Worm (Caenorhabditis elegans) whole organism, L4/young adult: Measurements from ENCODE around the gene srw-3.

Experiments
- W03F9.2 ChIP-seq: fragments of 150-350 bp; optimal IDR thresholded peaks from 2 replicates; lab custom pipeline; 2014; ENCODE audit warnings: missing biosample characterization, missing genetic modification characterization
- dao-5 ChIP-seq: sonication (generic microtip); optimal IDR thresholded peaks from 2 replicates; lab custom pipeline; 2016; ENCODE audit warnings: missing genotype, missing genetic modification characterization, moderate library complexity, missing compliant biosample characterization
- him-1 ChIP-seq: sonication (generic microtip); optimal IDR thresholded peaks from 2 replicates; lab custom pipeline; 2016; ENCODE audit warnings: missing genotype, missing genetic modification reagents, missing genetic modification characterization, missing compliant biosample characterization

srw-3 gene

ce11 chrV:7713072-7713471, 7.7 kb downstream of the srw-3 start, which contains the start of gene ZK105.13:
Gene ZK105.13, minus strand, starts transcription at chrV:7713172.
- TF ChIP-seq W03F9.2 (tag; lab: Kevin White, UChicago) (no peak), him-1 (no peak), dao-5 (no peak)

ce11 chrV:7713691-7714090, 8.3 kb downstream of the srw-3 start, which contains the start of gene ZK105.1:
Gene ZK105.1, plus strand, starts transcription at chrV:7713991.
- TF ChIP-seq W03F9.2 (tag; lab: Kevin White, UChicago), result no peak
- TF ChIP-seq him-1, result no peak
- no peak for TF ChIP-seq dao-5

DNA sequence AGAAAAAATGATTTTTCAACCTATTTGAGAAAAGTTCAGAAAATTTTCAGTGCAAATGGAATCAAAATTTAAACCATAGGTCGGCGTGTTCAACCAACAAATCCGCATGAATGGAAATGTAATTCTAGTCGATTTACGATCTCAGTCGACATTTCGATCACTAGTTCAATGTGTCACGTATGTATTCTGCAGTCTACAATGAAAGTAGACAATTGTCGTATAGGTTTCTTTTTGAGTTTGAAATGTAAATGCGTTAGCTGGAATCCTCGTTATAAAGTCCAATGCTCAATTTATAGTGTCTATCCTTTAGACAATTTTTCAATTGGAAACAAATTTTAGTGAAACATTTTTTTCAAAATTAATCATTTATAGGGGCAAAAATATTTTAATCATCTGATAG, 10.6 kb downstream of the srw-3 start, which contains the start of gene ZK105.12:
Gene ZK105.12, minus strand, starts transcription at position 101 of the 400 bp plus-strand sequence.
- no peak for TF ChIP-seq W03F9.2 (tag; lab: Kevin White, UChicago)
- no peak for TF ChIP-seq dao-5
- no peak for TF ChIP-seq him-1

- no peak for TF ChIP-seq W03F9.2 (tag; lab: Kevin White, UChicago)
- TF ChIP-seq him-1, result no peak
- no peak for TF ChIP-seq dao-5
Measured at ce11 chrV:7717629-7718028, 12.2 kb downstream of the srw-3 start, which contains the start of gene ZK105.5. Gene ZK105.5, minus strand, starts transcription at chrV:7717729.

- TF ChIP-seq dao-5 (no peak), W03F9.2 (tag; lab: Kevin White, UChicago) (no peak), him-1 (no peak)
Measured at ce11 chrV:7721945-7722344, 16.5 kb downstream of the srw-3 start, which contains the start of gene ZK105.14. Gene ZK105.14, minus strand, starts transcription at chrV:7722045.

DNA sequence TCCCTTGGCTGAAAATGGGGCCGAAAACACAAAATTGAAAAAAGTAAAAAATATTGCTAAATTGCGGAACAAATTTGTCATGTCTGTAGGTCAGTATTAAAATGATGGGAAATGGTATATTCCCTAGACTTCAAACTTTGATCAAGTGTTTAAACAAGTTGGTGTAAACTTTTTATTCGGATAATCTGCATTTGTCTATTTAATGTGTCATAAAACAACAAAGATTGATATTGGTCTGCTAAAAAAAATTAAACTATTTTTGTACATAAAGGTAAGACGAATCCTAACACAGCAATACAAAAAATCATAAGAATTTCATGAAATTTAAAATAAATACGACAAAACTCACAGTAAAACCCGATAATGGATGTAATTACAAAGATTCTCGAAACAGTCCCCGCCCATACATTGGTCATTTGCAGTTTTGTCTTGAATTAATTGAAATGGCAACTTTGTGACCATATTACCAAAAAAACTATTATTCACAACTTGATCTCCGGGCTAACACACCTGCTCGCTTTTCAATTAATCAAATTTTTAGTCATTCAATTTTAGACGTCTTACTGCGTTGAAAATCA, 18.6 kb downstream of the srw-3 start, which contains the start of the genes ZK105.6 and ZK105.8:
Gene ZK105.6, minus strand, starts transcription at position 101 of the 578 bp plus-strand sequence.
Gene ZK105.8, plus strand, starts transcription at position 528 of the 578 bp plus-strand sequence.
- TF ChIP-seq dao-5 (no peak), him-1 (no peak), W03F9.2 (tag; lab: Kevin White, UChicago) (no peak)

DNA sequence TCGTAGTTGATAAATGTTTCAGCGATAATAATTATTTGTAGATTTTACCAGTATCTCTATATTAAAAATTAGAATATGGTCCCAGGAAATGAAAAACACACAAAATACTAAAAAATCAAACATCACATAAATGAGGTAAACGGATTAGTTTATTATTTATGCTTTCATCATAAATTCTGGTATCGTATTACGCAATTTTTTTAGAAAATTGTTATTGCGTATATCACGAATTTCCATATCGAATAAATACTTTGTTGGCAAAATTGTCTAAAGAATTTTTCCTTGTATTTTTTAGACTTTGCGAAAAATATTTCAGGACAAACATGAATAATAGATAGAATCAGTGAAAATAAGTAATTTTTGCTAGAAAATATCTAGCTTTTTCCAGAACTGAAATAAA, 20.8 kb downstream of the srw-3 start:
- TF ChIP-seq W03F9.2 (tag; lab: Kevin White, UChicago), result no peak
- no peak for TF ChIP-seq him-1

- TF ChIP-seq dao-5 (no peak), W03F9.2 (tag; lab: Kevin White, UChicago) (no peak), him-1 (no peak)
Measured at ce11 chrV:7726927-7727326, 21.5 kb downstream of the srw-3 start.

- TF ChIP-seq him-1, result peak; percentile 87
- no peak for TF ChIP-seq W03F9.2 (tag; lab: Kevin White, UChicago)
- no peak for TF ChIP-seq dao-5
Measured at ce11 chrV:7728003-7728678, 22.7 kb downstream of the srw-3 start.

DNA sequence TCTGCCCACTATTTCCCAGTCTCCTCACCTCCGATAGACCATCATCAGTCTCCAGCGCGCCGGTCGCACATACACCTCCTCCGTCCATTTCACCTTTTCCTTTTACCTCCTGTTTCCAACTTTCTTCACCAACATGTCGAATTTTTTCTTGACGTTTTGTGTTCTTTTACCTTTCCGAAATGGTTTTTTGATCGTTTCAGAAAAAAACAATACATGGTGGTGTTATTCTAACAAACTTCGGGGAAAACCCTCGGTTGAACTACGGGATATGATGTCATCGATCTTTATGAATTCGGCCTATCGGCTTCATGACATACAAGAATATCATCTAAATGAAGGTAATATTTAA, 23.2 kb downstream of the srw-3 start, which contains the start of gene Y97E10C.1:
Gene Y97E10C.1, plus strand, starts transcription at position 201 of the 349 bp plus-strand sequence.
- TF ChIP-seq him-1, result no peak
- no peak for TF ChIP-seq W03F9.2 (tag; lab: Kevin White, UChicago)
- no peak for TF ChIP-seq dao-5

DNA sequence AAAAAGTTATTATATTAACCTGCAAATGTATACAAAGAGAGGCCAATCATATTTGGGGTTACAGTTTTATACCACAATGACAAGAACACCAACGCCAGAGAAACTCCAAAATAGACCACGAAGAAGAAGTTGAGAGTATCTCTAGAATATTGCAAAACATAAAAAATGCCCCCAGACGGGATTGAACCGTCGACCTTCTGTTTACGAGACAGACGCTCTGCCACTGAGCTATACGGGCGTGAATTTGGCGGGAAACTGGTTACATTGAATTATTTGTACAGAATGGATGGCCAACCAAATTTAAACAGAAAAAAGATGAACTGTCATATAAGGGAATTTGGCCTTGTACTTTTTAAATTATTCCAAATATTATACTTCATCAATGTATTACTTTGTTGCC, 25.1 kb downstream of the srw-3 start:
- no peak for TF ChIP-seq him-1
- no peak for TF ChIP-seq W03F9.2 (tag; lab: Kevin White, UChicago)
- no peak for TF ChIP-seq dao-5

- TF ChIP-seq him-1 (no peak), W03F9.2 (tag; lab: Kevin White, UChicago) (no peak), dao-5 (no peak)
Measured at ce11 chrV:7733240-7733765, 27.9 kb downstream of the srw-3 start.

DNA sequence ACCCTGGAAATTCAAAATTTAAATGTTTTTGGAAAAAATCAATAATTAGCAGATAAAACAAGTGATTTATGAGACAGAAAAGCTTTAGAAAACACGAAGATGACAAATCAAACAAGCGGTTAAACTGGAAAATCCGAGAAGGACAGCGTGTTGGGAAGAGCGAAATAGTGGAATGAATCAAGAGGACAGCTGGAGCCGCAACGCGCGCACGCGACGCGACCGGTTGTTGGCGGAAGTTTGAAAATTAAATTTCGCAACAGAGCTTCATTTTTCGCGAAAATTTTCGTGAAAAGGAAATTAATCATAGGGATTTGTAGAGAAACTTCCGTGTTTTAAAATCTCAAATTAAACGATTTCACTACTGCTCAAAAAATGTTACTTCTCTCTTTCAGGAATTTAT, 29.5 kb downstream of the srw-3 start, which contains the start of gene clic-1:
Gene clic-1, minus strand, starts transcription at position 3 of the 400 bp plus-strand sequence.
- TF ChIP-seq W03F9.2 (tag; lab: Kevin White, UChicago) (no peak), him-1 (peak; percentile 29), dao-5 (no peak)

- TF ChIP-seq W03F9.2 (tag; lab: Kevin White, UChicago) (no peak), him-1 (no peak), dao-5 (no peak)
Measured at ce11 chrV:7735319-7735718, 29.9 kb downstream of the srw-3 start, which contains the start of gene srr-10. Gene srr-10, plus strand, starts transcription at chrV:7735619.

- TF ChIP-seq him-1 (no peak), W03F9.2 (tag; lab: Kevin White, UChicago) (no peak), dao-5 (no peak)
Measured at ce11 chrV:7737710-7738109, 32.3 kb downstream of the srw-3 start, which contains the start of gene srr-9. Gene srr-9, plus strand, starts transcription at chrV:7738010.
